Worm (Caenorhabditis elegans): ENCODE data around the gene bcat-1.

Gene bcat-1

DNA sequence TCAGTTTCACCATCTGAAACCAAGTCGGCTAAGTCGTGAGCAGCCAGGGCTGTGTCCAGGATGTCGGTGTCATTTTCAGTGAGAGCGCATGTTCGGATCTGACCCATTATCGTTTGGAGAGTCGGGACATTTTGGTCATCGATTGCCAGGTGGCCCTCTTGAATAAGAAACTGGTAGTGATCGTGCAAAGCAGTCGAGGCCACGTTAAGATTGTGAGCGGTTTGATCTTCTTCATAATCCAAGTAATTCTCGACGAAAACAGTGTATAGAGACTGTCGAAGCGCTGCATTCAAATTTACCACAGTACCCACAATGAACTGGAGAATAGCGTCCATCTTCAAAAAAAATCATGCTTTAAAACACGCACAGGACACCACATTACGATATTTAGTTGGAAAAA, 14.8 kb upstream of the bcat-1 start, which contains the start of gene T14G8.6:
Gene T14G8.6, minus strand, starts transcription at position 338 of the 400 bp plus-strand sequence.
- TF ChIP-seq Y53G8AR.9 (GFP tag; conservative IDR thresholded peaks at IDR 0.05): no peak
- TF ChIP-seq hmg-1.2 (GFP tag; IDR thresholded peaks at IDR 0.05): no peak
- no peak for TF ChIP-seq ets-4 (GFP tag; optimal IDR thresholded peaks at IDR 0.05)
- no peak for TF ChIP-seq dox-1 (GFP tag; IDR thresholded peaks at IDR 0.05)
- no peak for TF ChIP-seq lsy-27 (tag; optimal IDR thresholded peaks at IDR 0.05; ENCODE audit: borderline replicate concordance, insufficient read depth)
- no peak for TF ChIP-seq hsf-1 (GFP tag; IDR thresholded peaks at IDR 0.05)
- TF ChIP-seq cebp-2 (GFP tag; IDR thresholded peaks at IDR 0.05): no peak
- TF ChIP-seq nhr-120 (GFP tag; IDR thresholded peaks at IDR 0.05): no peak
- no peak for TF ChIP-seq snpc-4 (GFP tag; optimal IDR thresholded peaks at IDR 0.05)
- TF ChIP-seq snpc-4 (tag; optimal IDR thresholded peaks at IDR 0.05): no peak
- TF ChIP-seq tlf-1 (GFP tag; optimal IDR thresholded peaks at IDR 0.05): no peak
- TF ChIP-seq madf-8 (GFP tag; conservative IDR thresholded peaks at IDR 0.05): no peak
- no peak for TF ChIP-seq ceh-100 (GFP tag; IDR thresholded peaks at IDR 0.05)
- TF ChIP-seq Y56A3A.18 (GFP tag; IDR thresholded peaks at IDR 0.05): no peak
- TF ChIP-seq ceh-58 (GFP tag; IDR thresholded peaks at IDR 0.05): no peak
- TF ChIP-seq hmg-20 (GFP tag; IDR thresholded peaks at IDR 0.05): no peak
- no peak for TF ChIP-seq rec-8 (tag; optimal IDR thresholded peaks at IDR 0.05)
- TF ChIP-seq Y79H2A.3 (GFP tag; conservative IDR thresholded peaks at IDR 0.05): no peak
- TF ChIP-seq F10E7.11 (tag; optimal IDR thresholded peaks at IDR 0.05): no peak
- TF ChIP-seq nfya-2 (GFP tag; IDR thresholded peaks at IDR 0.05): no peak

DNA sequence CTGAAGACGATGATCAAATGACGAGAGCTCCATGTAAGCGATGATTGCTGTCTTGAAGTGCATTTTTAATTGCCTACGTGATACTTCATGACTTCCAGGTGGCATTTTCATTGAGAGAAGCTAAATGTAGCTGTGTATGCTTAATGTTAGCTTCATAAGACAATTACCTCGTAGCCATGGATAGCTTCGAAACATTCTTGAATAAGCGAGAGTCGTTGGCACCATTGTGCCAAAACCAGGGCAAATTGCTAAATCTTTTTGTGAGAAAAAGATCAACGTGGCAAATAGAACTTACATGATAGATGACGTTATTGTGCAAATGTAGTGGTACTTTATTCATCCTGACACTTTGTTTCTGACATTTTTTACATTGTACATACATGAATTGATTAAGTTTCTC, 14.0 kb upstream of the bcat-1 start:
- TF ChIP-seq nhr-120 (GFP tag; IDR thresholded peaks at IDR 0.05) (no peak), ceh-91 (GFP tag; IDR thresholded peaks at IDR 0.05) (no peak), let-526 (GFP tag; IDR thresholded peaks at IDR 0.05) (no peak), unc-130 (GFP tag; optimal IDR thresholded peaks at IDR 0.05) (no peak), hmg-20 (GFP tag; IDR thresholded peaks at IDR 0.05) (no peak), ztf-22 (GFP tag; optimal IDR thresholded peaks at IDR 0.05) (no peak), chd-7 (tag; optimal IDR thresholded peaks at IDR 0.05) (no peak), hlh-26 (GFP tag; conservative IDR thresholded peaks at IDR 0.05) (no peak), hsf-1 (GFP tag; IDR thresholded peaks at IDR 0.05) (no peak), ceh-27 (GFP tag; optimal IDR thresholded peaks at IDR 0.05) (no peak), dpff-1 (tag; optimal IDR thresholded peaks at IDR 0.05) (no peak), Y53F4B.3 (GFP tag; IDR thresholded peaks at IDR 0.05) (no peak)

DNA sequence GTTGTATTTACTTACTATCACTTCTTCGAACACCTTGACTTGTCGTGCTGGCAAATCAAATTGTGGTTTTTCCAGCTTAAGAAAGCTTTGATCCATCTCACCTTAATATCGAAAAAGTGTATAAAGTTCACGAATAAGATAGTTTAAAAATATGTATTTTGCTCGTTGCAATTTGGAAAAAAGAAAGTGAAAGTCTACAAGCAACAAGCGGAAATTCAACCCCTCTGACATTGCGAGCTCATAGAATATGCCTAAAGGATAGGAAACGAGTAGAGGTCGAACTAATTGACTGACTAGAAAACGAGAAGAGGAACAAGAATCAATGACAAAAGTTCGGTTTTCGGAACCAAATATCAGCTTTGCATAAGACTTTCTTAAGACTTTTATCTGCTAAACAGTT, 13.5 kb upstream of the bcat-1 start, which contains the start of gene T14G8.4:
Gene T14G8.4, minus strand, starts transcription at position 101 of the 400 bp plus-strand sequence.
- TF ChIP-seq ceh-27 (GFP tag; optimal IDR thresholded peaks at IDR 0.05): no peak
- TF ChIP-seq lir-1 (GFP tag; conservative IDR thresholded peaks at IDR 0.05): no peak
- no peak for TF ChIP-seq C06A6.2 (GFP tag; conservative IDR thresholded peaks at IDR 0.05)
- no peak for TF ChIP-seq lag-1 (GFP tag; IDR thresholded peaks at IDR 0.05)
- no peak for TF ChIP-seq ztf-26 (tag; optimal IDR thresholded peaks at IDR 0.05)
- TF ChIP-seq mes-4 (tag; optimal IDR thresholded peaks at IDR 0.05): no peak
- TF ChIP-seq lin-26 (GFP tag; IDR thresholded peaks at IDR 0.05): no peak
- no peak for TF ChIP-seq attf-6 (GFP tag; IDR thresholded peaks at IDR 0.05)
- TF ChIP-seq dpl-1 (GFP tag; optimal IDR thresholded peaks at IDR 0.05): no peak
- TF ChIP-seq bed-2 (GFP tag; IDR thresholded peaks at IDR 0.05): no peak
- no peak for TF ChIP-seq somi-1 (GFP tag; optimal IDR thresholded peaks at IDR 0.05)

All from whole organism, young adult.